Fruit fly (Drosophila melanogaster): Measurements from ENCODE around the gene TotA.

Gene TotA

dm6 chr3R:20905418-20905817 is 34.6 kb downstream of the TotA start, which contains the start of gene TotX:
TSS of gene TotX (minus strand) at chr3R:20905518.
- TF ChIP-seq noc (tag; optimal IDR thresholded peaks at IDR 0.05) = no peak

- no peak for TF ChIP-seq noc (tag; optimal IDR thresholded peaks at IDR 0.05)
Observed at dm6 chr3R:20908641-20909040, 37.8 kb downstream of the TotA start.

DNA sequence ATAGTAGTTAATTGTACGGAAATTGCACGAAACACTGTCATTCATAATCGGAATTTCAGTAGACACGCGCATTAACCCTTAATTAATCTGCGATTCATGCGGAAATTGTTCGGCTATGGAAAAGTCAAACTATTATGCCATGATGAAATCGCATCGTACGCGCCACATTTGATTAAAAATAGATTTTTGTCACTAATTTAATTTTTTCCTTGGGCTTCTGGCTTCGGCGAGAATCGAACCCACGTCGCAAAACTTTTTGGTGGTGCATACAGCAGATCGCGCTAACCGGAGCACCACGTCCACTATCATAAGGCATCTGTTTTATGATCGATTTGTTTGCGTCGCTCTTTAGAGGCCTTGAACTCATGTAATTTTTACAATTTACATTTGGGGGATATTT is 41.9 kb downstream of the TotA start:
- no peak for TF ChIP-seq noc (tag; optimal IDR thresholded peaks at IDR 0.05)

dm6 chr3R:20914103-20914502 is 43.3 kb downstream of the TotA start, which contains the start of gene hdly:
TSS of gene hdly (plus strand) at chr3R:20914296.
- peak; percentile 70 for TF ChIP-seq noc (tag; optimal IDR thresholded peaks at IDR 0.05)

dm6 chr3R:20915828-20916227 is 45.0 kb downstream of the TotA start:
- peak; percentile 34 for TF ChIP-seq noc (tag; optimal IDR thresholded peaks at IDR 0.05)

Measured in whole organism, larva.